Worm (Caenorhabditis elegans) whole organism, mixed stage, embryonic: ENCODE data around the gene srv-16.
A peak's percentile ranks its signal among the peaks of the same experiment; 100 is the strongest.

Source experiments
- M03D4.4 ChIP-seq: sonication (generic microtip); optimal IDR thresholded peaks from 2 replicates; lab custom pipeline; 2017; ENCODE audit warnings: mild to moderate bottlenecking, missing genetic modification characterization, missing compliant biosample characterization
- bed-3 ChIP-seq: fragments of 200-800 bp; sonication (Bioruptor generic); optimal IDR thresholded peaks from 3 replicates; lab custom pipeline; 2018; ENCODE audit warnings: mild to moderate bottlenecking, missing genetic modification characterization, moderate library complexity, missing compliant biosample characterization
- blmp-1 ChIP-seq: fragments of 150-350 bp; optimal IDR thresholded peaks from 2 replicates; lab custom pipeline; 2014; ENCODE audit warnings: missing biosample characterization, missing genetic modification characterization
- ceh-43 ChIP-seq: fragments of 200-800 bp; sonication (Bioruptor generic); optimal IDR thresholded peaks from 2 replicates; lab custom pipeline; 2018; ENCODE audit warnings: mild to moderate bottlenecking, missing genetic modification characterization, moderate library complexity, missing compliant biosample characterization
- ceh-83 ChIP-seq: fragments of 200-800 bp; sonication (Bioruptor generic); optimal IDR thresholded peaks from 2 replicates; lab custom pipeline; 2018; ENCODE audit warnings: mild to moderate bottlenecking, missing genetic modification characterization, missing compliant biosample characterization
- ces-1 ChIP-seq: fragments of 150-350 bp; optimal IDR thresholded peaks from 2 replicates; lab custom pipeline; 2014; ENCODE audit warnings: missing biosample characterization, missing genetic modification reagents, missing genetic modification characterization
- cnd-1 ChIP-seq: fragments of 200-800 bp; sonication (Bioruptor generic); optimal IDR thresholded peaks from 2 replicates; lab custom pipeline; 2018; ENCODE audit warnings: mild to moderate bottlenecking, missing genetic modification characterization, missing compliant biosample characterization
- drap-1 ChIP-seq: fragments of 200-800 bp; sonication (Bioruptor generic); optimal IDR thresholded peaks from 3 replicates; lab custom pipeline; 2018; ENCODE audit warnings: mild to moderate bottlenecking, missing genetic modification characterization, missing compliant biosample characterization
- elt-1 ChIP-seq: sonication (generic microtip); optimal IDR thresholded peaks from 2 replicates; lab custom pipeline; 2017; ENCODE audit warnings: missing genetic modification characterization, mild to moderate bottlenecking, missing compliant biosample characterization, antibody characterized with exemption, moderate library complexity, borderline replicate concordance; ENCODE audit not compliant: insufficient read depth
- elt-3 ChIP-seq: fragments of 150-350 bp; optimal IDR thresholded peaks from 2 replicates; lab custom pipeline; 2014; ENCODE audit warnings: missing biosample characterization, missing genetic modification characterization
- flh-1 ChIP-seq: fragments of 200-800 bp; sonication (Bioruptor generic); optimal IDR thresholded peaks from 2 replicates; lab custom pipeline; 2018; ENCODE audit warnings: mild to moderate bottlenecking, missing genetic modification characterization, moderate library complexity, missing compliant biosample characterization
- ham-2 ChIP-seq: fragments of 200-800 bp; sonication (Bioruptor generic); optimal IDR thresholded peaks from 2 replicates; lab custom pipeline; 2018; ENCODE audit warnings: mild to moderate bottlenecking, missing genetic modification characterization, missing compliant biosample characterization
- hlh-1 ChIP-seq: fragments of 150-350 bp; optimal IDR thresholded peaks from 2 replicates; lab custom pipeline; 2014; ENCODE audit warnings: missing biosample characterization, missing genetic modification reagents, missing genetic modification characterization
- lin-13 ChIP-seq: fragments of 150-350 bp; optimal IDR thresholded peaks from 2 replicates; lab custom pipeline; 2014; ENCODE audit warnings: missing biosample characterization, missing genetic modification characterization
- lin-32 ChIP-seq: fragments of 200-800 bp; sonication (Bioruptor generic); optimal IDR thresholded peaks from 2 replicates; lab custom pipeline; 2018; ENCODE audit warnings: mild to moderate bottlenecking, missing genetic modification characterization, missing compliant biosample characterization
- lsy-2 ChIP-seq: fragments of 150-350 bp; optimal IDR thresholded peaks from 2 replicates; lab custom pipeline; 2014; ENCODE audit warnings: missing biosample characterization, missing genetic modification characterization
- mab-5 ChIP-seq: fragments of 150-350 bp; optimal IDR thresholded peaks from 2 replicates; lab custom pipeline; 2014; ENCODE audit warnings: missing biosample characterization, missing genetic modification characterization
- mep-1 ChIP-seq: fragments of 150-350 bp; optimal IDR thresholded peaks from 2 replicates; lab custom pipeline; 2017; ENCODE audit warnings: missing biosample characterization, missing genetic modification reagents, missing genetic modification characterization, inconsistent platforms
- mls-2 ChIP-seq: sonication (generic microtip); optimal IDR thresholded peaks from 2 replicates; lab custom pipeline; 2016; ENCODE audit warnings: mild to moderate bottlenecking, missing genetic modification characterization, moderate library complexity, missing compliant biosample characterization
- nhr-2 ChIP-seq: fragments of 150-350 bp; optimal IDR thresholded peaks from 2 replicates; lab custom pipeline; 2014; ENCODE audit warnings: missing biosample characterization, missing genetic modification characterization
- nhr-237 ChIP-seq: fragments of 150-350 bp; optimal IDR thresholded peaks from 2 replicates; lab custom pipeline; 2014; ENCODE audit warnings: missing biosample characterization, missing genetic modification characterization
- nhr-28 ChIP-seq: fragments of 150-350 bp; optimal IDR thresholded peaks from 2 replicates; lab custom pipeline; 2014; ENCODE audit warnings: missing biosample characterization, missing genetic modification characterization
- pha-4 ChIP-seq: fragments of 150-350 bp; optimal IDR thresholded peaks from 2 replicates; lab custom pipeline; 2018; ENCODE audit warnings: missing biosample characterization, missing genetic modification reagents, missing genetic modification characterization
- sem-2 ChIP-seq: fragments of 200-800 bp; sonication (Bioruptor generic); optimal IDR thresholded peaks from 2 replicates; lab custom pipeline; 2018; ENCODE audit warnings: mild to moderate bottlenecking, missing genetic modification characterization, missing compliant biosample characterization
- sptf-1 ChIP-seq: sonication (generic microtip); optimal IDR thresholded peaks from 2 replicates; lab custom pipeline; 2017; ENCODE audit warnings: mild to moderate bottlenecking, missing genetic modification characterization, moderate library complexity, missing compliant biosample characterization
- tbx-8 ChIP-seq: fragments of 200-800 bp; sonication (Bioruptor generic); optimal IDR thresholded peaks from 2 replicates; lab custom pipeline; 2018; ENCODE audit warnings: mild to moderate bottlenecking, missing genetic modification characterization, moderate library complexity, missing compliant biosample characterization
- unc-120 ChIP-seq: sonication (generic microtip); optimal IDR thresholded peaks from 2 replicates; lab custom pipeline; 2017; ENCODE audit warnings: missing genetic modification characterization, missing compliant biosample characterization; ENCODE audit not compliant: poor library complexity, severe bottlenecking
- unc-39 ChIP-seq: fragments of 150-350 bp; optimal IDR thresholded peaks from 2 replicates; lab custom pipeline; 2014; ENCODE audit warnings: missing biosample characterization, missing genetic modification characterization
- unc-62 ChIP-seq: fragments of 150-350 bp; optimal IDR thresholded peaks from 2 replicates; lab custom pipeline; 2014; ENCODE audit warnings: missing biosample characterization, missing genetic modification reagents, missing genetic modification characterization
- zip-8 ChIP-seq: fragments of 150-350 bp; optimal IDR thresholded peaks from 2 replicates; lab custom pipeline; 2014; ENCODE audit warnings: missing biosample characterization, missing genetic modification characterization
- ztf-11 ChIP-seq: fragments of 150-350 bp; optimal IDR thresholded peaks from 2 replicates; lab custom pipeline; 2014; ENCODE audit warnings: missing biosample characterization, missing genetic modification characterization

srv-16 gene

ce11 chrIV:15933814-15934213 is at the start of gene srv-16:
srv-16 (minus strand) TSS chrIV:15933914.
- TF ChIP-seq unc-62 (GFP tag; lab: Kevin White, UChicago) (no peak), ham-2 (no peak), nhr-28 (tag; lab: Kevin White, UChicago) (no peak), lin-13 (tag; lab: Kevin White, UChicago) (no peak), lin-32 (GFP tag; lab: Kevin White, UChicago) (no peak), elt-3 (tag; lab: Kevin White, UChicago) (no peak), ztf-11 (tag; lab: Kevin White, UChicago) (no peak), M03D4.4 (no peak), mls-2 (tag; lab: Kevin White, UChicago) (no peak), tbx-8 (GFP tag; lab: Kevin White, UChicago) (no peak), elt-1 (tag; lab: Kevin White, UChicago) (no peak), cnd-1 (tag; lab: Kevin White, UChicago) (no peak), lsy-2 (tag; lab: Kevin White, UChicago) (no peak), ceh-43 (GFP tag; lab: Kevin White, UChicago) (no peak)

- peak; percentile 83 for TF ChIP-seq zip-8 (tag; lab: Kevin White, UChicago)
These were observed 45.9 kb upstream of the srv-16 start for ce11 chrIV:15979610-15980009.

- TF ChIP-seq tbx-8 (GFP tag; lab: Kevin White, UChicago) (no peak), pha-4 (no peak), bed-3 (no peak), sem-2 (GFP tag; lab: Kevin White, UChicago) (no peak), ces-1 (no peak), cnd-1 (tag; lab: Kevin White, UChicago) (no peak), unc-62 (GFP tag; lab: Kevin White, UChicago) (no peak), blmp-1 (no peak)
These were observed 30.6 kb upstream of the srv-16 start, which contains the start of gene Y105C5B.18 for ce11 chrIV:15964307-15964706. Y105C5B.18 (plus strand) TSS chrIV:15964607.

ce11 chrIV:15962801-15963200 is 29.1 kb upstream of the srv-16 start, which contains the start of gene Y105C5B.17:
Y105C5B.17 (plus strand) TSS chrIV:15963101.
- no peak for TF ChIP-seq blmp-1
- no peak for TF ChIP-seq flh-1 (GFP tag; lab: Kevin White, UChicago)
- no peak for TF ChIP-seq mep-1 (tag; lab: Kevin White, UChicago)
- TF ChIP-seq nhr-2 (tag; lab: Kevin White, UChicago) = no peak
- TF ChIP-seq elt-3 (tag; lab: Kevin White, UChicago) = no peak
- TF ChIP-seq elt-1 (tag; lab: Kevin White, UChicago) = no peak
- TF ChIP-seq unc-62 (GFP tag; lab: Kevin White, UChicago) = no peak
- no peak for TF ChIP-seq nhr-237 (tag; lab: Kevin White, UChicago)
- TF ChIP-seq ceh-43 (GFP tag; lab: Kevin White, UChicago) = no peak
- TF ChIP-seq hlh-1 (tag; lab: Kevin White, UChicago) = no peak
- no peak for TF ChIP-seq unc-39 (tag; lab: Kevin White, UChicago)
- TF ChIP-seq ztf-11 (tag; lab: Kevin White, UChicago) = no peak
- no peak for TF ChIP-seq lin-13 (tag; lab: Kevin White, UChicago)
- TF ChIP-seq, all 35 proteins: peak for 0

- TF ChIP-seq ceh-43 (GFP tag; lab: Kevin White, UChicago) (no peak), ces-1 (no peak)
These were observed 28.6 kb upstream of the srv-16 start, which contains the start of gene lgc-19 for ce11 chrIV:15962219-15962762. lgc-19 (minus strand) TSS chrIV:15962712.

ce11 chrIV:15961069-15961468 is 27.4 kb upstream of the srv-16 start:
- TF ChIP-seq lsy-2 (tag; lab: Kevin White, UChicago) (no peak), ztf-11 (tag; lab: Kevin White, UChicago) (no peak), nhr-28 (tag; lab: Kevin White, UChicago) (no peak), sem-2 (GFP tag; lab: Kevin White, UChicago) (no peak), mls-2 (tag; lab: Kevin White, UChicago) (no peak)

- no peak for TF ChIP-seq mab-5 (tag; lab: Kevin White, UChicago)
- TF ChIP-seq mep-1 (tag; lab: Kevin White, UChicago) = no peak
- no peak for TF ChIP-seq cnd-1 (tag; lab: Kevin White, UChicago)
- no peak for TF ChIP-seq pha-4
- TF ChIP-seq unc-39 (tag; lab: Kevin White, UChicago) = no peak
- TF ChIP-seq unc-120 (tag; lab: Kevin White, UChicago) = no peak
- TF ChIP-seq nhr-28 (tag; lab: Kevin White, UChicago) = no peak
- no peak for TF ChIP-seq ham-2
- no peak for TF ChIP-seq lin-13 (tag; lab: Kevin White, UChicago)
- no peak for TF ChIP-seq ceh-43 (GFP tag; lab: Kevin White, UChicago)
- TF ChIP-seq flh-1 (GFP tag; lab: Kevin White, UChicago) = no peak
- TF ChIP-seq nhr-237 (tag; lab: Kevin White, UChicago) = no peak
- no peak for TF ChIP-seq sptf-1 (tag; lab: Kevin White, UChicago)
- no peak for TF ChIP-seq M03D4.4
- no peak for TF ChIP-seq bed-3
- TF ChIP-seq ceh-83 (GFP tag; lab: Kevin White, UChicago) = no peak
- no peak for TF ChIP-seq elt-1 (tag; lab: Kevin White, UChicago)
- no peak for TF ChIP-seq drap-1 (GFP tag; lab: Kevin White, UChicago)
These were observed 21.6 kb upstream of the srv-16 start for ce11 chrIV:15955349-15955748.
